Worm (Caenorhabditis elegans): Measurements from ENCODE around the gene str-135.

DNA sequence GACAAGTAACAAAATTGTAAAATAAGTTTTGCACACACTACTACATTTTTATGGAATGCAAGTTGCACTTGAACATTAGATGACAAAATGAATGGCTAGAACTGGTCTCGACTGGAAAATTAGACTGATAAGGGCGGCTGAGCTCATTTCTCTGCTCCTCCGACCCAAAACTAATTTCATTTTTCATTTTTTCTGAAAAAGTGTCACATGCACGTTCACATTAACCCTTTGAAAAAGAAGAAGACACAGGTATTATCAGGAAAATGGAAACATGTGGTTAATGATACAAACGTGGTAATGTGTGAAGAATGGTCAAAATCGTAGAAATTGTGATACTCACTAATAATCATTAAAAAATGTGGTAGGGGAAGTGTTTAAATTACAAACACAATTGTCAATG lies 26.3 kb upstream of the str-135 start:
- no peak for TF ChIP-seq nhr-12 (tag; optimal IDR thresholded peaks at IDR 0.05)
- no peak for TF ChIP-seq hlh-4 (tag; optimal IDR thresholded peaks at IDR 0.05)
- no peak for TF ChIP-seq unc-86 (tag; optimal IDR thresholded peaks at IDR 0.05)
- no peak for TF ChIP-seq aha-1 (tag; optimal IDR thresholded peaks at IDR 0.05)
- TF ChIP-seq egl-27 (tag; optimal IDR thresholded peaks at IDR 0.05): no peak

Data from whole organism, L1 larva.